Worm (Caenorhabditis elegans) whole organism, mixed stage, embryonic: ENCODE measurements around the gene C42D4.18.

ENCODE experiments used
- M03D4.4 ChIP-seq: sonication (generic microtip); optimal IDR thresholded peaks from 2 replicates; lab custom pipeline; 2017; ENCODE audit warnings: mild to moderate bottlenecking, missing genetic modification characterization, missing compliant biosample characterization
- bed-3 ChIP-seq: fragments of 200-800 bp; sonication (Bioruptor generic); optimal IDR thresholded peaks from 3 replicates; lab custom pipeline; 2018; ENCODE audit warnings: mild to moderate bottlenecking, missing genetic modification characterization, moderate library complexity, missing compliant biosample characterization
- blmp-1 ChIP-seq: fragments of 150-350 bp; optimal IDR thresholded peaks from 2 replicates; lab custom pipeline; 2014; ENCODE audit warnings: missing biosample characterization, missing genetic modification characterization
- ceh-39 ChIP-seq: fragments of 150-350 bp; optimal IDR thresholded peaks from 2 replicates; lab custom pipeline; 2014; ENCODE audit warnings: missing biosample characterization, missing genetic modification characterization
- ceh-43 ChIP-seq: fragments of 200-800 bp; sonication (Bioruptor generic); optimal IDR thresholded peaks from 2 replicates; lab custom pipeline; 2018; ENCODE audit warnings: mild to moderate bottlenecking, missing genetic modification characterization, moderate library complexity, missing compliant biosample characterization
- ceh-83 ChIP-seq: fragments of 200-800 bp; sonication (Bioruptor generic); optimal IDR thresholded peaks from 2 replicates; lab custom pipeline; 2018; ENCODE audit warnings: mild to moderate bottlenecking, missing genetic modification characterization, missing compliant biosample characterization
- ces-1 ChIP-seq: fragments of 150-350 bp; optimal IDR thresholded peaks from 2 replicates; lab custom pipeline; 2014; ENCODE audit warnings: missing biosample characterization, missing genetic modification reagents, missing genetic modification characterization
- drap-1 ChIP-seq: fragments of 200-800 bp; sonication (Bioruptor generic); optimal IDR thresholded peaks from 3 replicates; lab custom pipeline; 2018; ENCODE audit warnings: mild to moderate bottlenecking, missing genetic modification characterization, missing compliant biosample characterization
- elt-1 ChIP-seq: sonication (generic microtip); optimal IDR thresholded peaks from 2 replicates; lab custom pipeline; 2017; ENCODE audit warnings: missing genetic modification characterization, mild to moderate bottlenecking, missing compliant biosample characterization, antibody characterized with exemption, moderate library complexity, borderline replicate concordance; ENCODE audit not compliant: insufficient read depth
- elt-3 ChIP-seq: fragments of 150-350 bp; optimal IDR thresholded peaks from 2 replicates; lab custom pipeline; 2014; ENCODE audit warnings: missing biosample characterization, missing genetic modification characterization
- flh-1 ChIP-seq: fragments of 200-800 bp; sonication (Bioruptor generic); optimal IDR thresholded peaks from 2 replicates; lab custom pipeline; 2018; ENCODE audit warnings: mild to moderate bottlenecking, missing genetic modification characterization, moderate library complexity, missing compliant biosample characterization
- ham-2 ChIP-seq: fragments of 200-800 bp; sonication (Bioruptor generic); optimal IDR thresholded peaks from 2 replicates; lab custom pipeline; 2018; ENCODE audit warnings: mild to moderate bottlenecking, missing genetic modification characterization, missing compliant biosample characterization
- lin-32 ChIP-seq: fragments of 200-800 bp; sonication (Bioruptor generic); optimal IDR thresholded peaks from 2 replicates; lab custom pipeline; 2018; ENCODE audit warnings: mild to moderate bottlenecking, missing genetic modification characterization, missing compliant biosample characterization
- lsy-2 ChIP-seq: fragments of 150-350 bp; optimal IDR thresholded peaks from 2 replicates; lab custom pipeline; 2014; ENCODE audit warnings: missing biosample characterization, missing genetic modification characterization
- mab-5 ChIP-seq: fragments of 150-350 bp; optimal IDR thresholded peaks from 2 replicates; lab custom pipeline; 2014; ENCODE audit warnings: missing biosample characterization, missing genetic modification characterization
- mep-1 ChIP-seq: fragments of 150-350 bp; optimal IDR thresholded peaks from 2 replicates; lab custom pipeline; 2017; ENCODE audit warnings: missing biosample characterization, missing genetic modification reagents, missing genetic modification characterization, inconsistent platforms
- mls-2 ChIP-seq: sonication (generic microtip); optimal IDR thresholded peaks from 2 replicates; lab custom pipeline; 2016; ENCODE audit warnings: mild to moderate bottlenecking, missing genetic modification characterization, moderate library complexity, missing compliant biosample characterization
- nhr-12 ChIP-seq: fragments of 150-350 bp; optimal IDR thresholded peaks from 2 replicates; lab custom pipeline; 2014; ENCODE audit warnings: missing biosample characterization, missing genetic modification characterization
- nhr-237 ChIP-seq: fragments of 150-350 bp; optimal IDR thresholded peaks from 2 replicates; lab custom pipeline; 2014; ENCODE audit warnings: missing biosample characterization, missing genetic modification characterization
- nhr-28 ChIP-seq: fragments of 150-350 bp; optimal IDR thresholded peaks from 2 replicates; lab custom pipeline; 2014; ENCODE audit warnings: missing biosample characterization, missing genetic modification characterization
- pha-4 ChIP-seq: fragments of 150-350 bp; optimal IDR thresholded peaks from 2 replicates; lab custom pipeline; 2018; ENCODE audit warnings: missing biosample characterization, missing genetic modification reagents, missing genetic modification characterization
- sem-2 ChIP-seq: fragments of 200-800 bp; sonication (Bioruptor generic); optimal IDR thresholded peaks from 2 replicates; lab custom pipeline; 2018; ENCODE audit warnings: mild to moderate bottlenecking, missing genetic modification characterization, missing compliant biosample characterization
- snpc-4 ChIP-seq: fragments of 150-350 bp; optimal IDR thresholded peaks from 2 replicates; lab custom pipeline; 2014; ENCODE audit warnings: missing biosample characterization, missing genetic modification characterization
- sptf-1 ChIP-seq: sonication (generic microtip); optimal IDR thresholded peaks from 2 replicates; lab custom pipeline; 2017; ENCODE audit warnings: mild to moderate bottlenecking, missing genetic modification characterization, moderate library complexity, missing compliant biosample characterization
- tbx-8 ChIP-seq: fragments of 200-800 bp; sonication (Bioruptor generic); optimal IDR thresholded peaks from 2 replicates; lab custom pipeline; 2018; ENCODE audit warnings: mild to moderate bottlenecking, missing genetic modification characterization, moderate library complexity, missing compliant biosample characterization
- unc-120 ChIP-seq: sonication (generic microtip); optimal IDR thresholded peaks from 2 replicates; lab custom pipeline; 2017; ENCODE audit warnings: missing genetic modification characterization, missing compliant biosample characterization; ENCODE audit not compliant: poor library complexity, severe bottlenecking
- unc-39 ChIP-seq: fragments of 150-350 bp; optimal IDR thresholded peaks from 2 replicates; lab custom pipeline; 2014; ENCODE audit warnings: missing biosample characterization, missing genetic modification characterization
- zip-8 ChIP-seq: fragments of 150-350 bp; optimal IDR thresholded peaks from 2 replicates; lab custom pipeline; 2014; ENCODE audit warnings: missing biosample characterization, missing genetic modification characterization
- ztf-11 ChIP-seq: fragments of 150-350 bp; optimal IDR thresholded peaks from 2 replicates; lab custom pipeline; 2014; ENCODE audit warnings: missing biosample characterization, missing genetic modification characterization

C42D4.18 gene

DNA sequence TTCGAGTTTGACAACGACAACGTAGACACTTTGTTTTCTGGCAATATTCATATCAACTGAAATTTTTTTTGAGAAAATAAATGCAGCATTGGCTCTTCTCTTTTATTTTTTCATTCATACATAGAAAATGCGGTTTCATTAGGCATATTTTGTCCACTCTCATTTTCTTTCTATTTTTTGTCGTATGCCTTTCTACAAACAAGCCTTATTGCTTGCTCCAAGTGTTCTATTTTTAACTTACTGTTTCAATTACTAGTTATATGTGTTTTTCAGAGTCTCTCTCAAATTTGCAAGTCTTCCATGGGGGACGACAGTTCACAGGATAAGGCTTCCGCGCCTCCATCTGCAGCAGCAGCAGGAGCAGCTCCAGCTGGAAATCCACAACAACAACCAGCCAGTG lies 39.4 kb downstream of the C42D4.18 start, which contains the start of gene kcc-1:
kcc-1 (plus strand) TSS at position 301 of the 400 bp plus-strand sequence.
- TF ChIP-seq tbx-8, result no peak
- no peak for TF ChIP-seq bed-3
- no peak for TF ChIP-seq zip-8 (tag; lab: Kevin White, UChicago)
- no peak for TF ChIP-seq lin-32 (GFP tag; lab: Kevin White, UChicago)
- no peak for TF ChIP-seq flh-1 (GFP tag; lab: Kevin White, UChicago)
- no peak for TF ChIP-seq M03D4.4 (tag; lab: Kevin White, UChicago)
- TF ChIP-seq mls-2, result no peak
- TF ChIP-seq blmp-1 (tag; lab: Kevin White, UChicago), result no peak
- no peak for TF ChIP-seq pha-4 (tag; lab: Kevin White, UChicago)

ce11 chrIV:7208961-7209360 lies 42.4 kb downstream of the C42D4.18 start:
- TF ChIP-seq tbx-8, result no peak
- no peak for TF ChIP-seq flh-1 (GFP tag; lab: Kevin White, UChicago)
- TF ChIP-seq ceh-83, result no peak
- no peak for TF ChIP-seq drap-1 (GFP tag; lab: Kevin White, UChicago)
- TF ChIP-seq sptf-1, result no peak
- TF ChIP-seq lsy-2 (tag; lab: Kevin White, UChicago), result no peak
- no peak for TF ChIP-seq mab-5 (tag; lab: Kevin White, UChicago)
- TF ChIP-seq ceh-43 (GFP tag; lab: Kevin White, UChicago), result no peak
- no peak for TF ChIP-seq M03D4.4 (tag; lab: Kevin White, UChicago)
- no peak for TF ChIP-seq nhr-12 (tag; lab: Kevin White, UChicago)
- TF ChIP-seq elt-1 (tag; lab: Kevin White, UChicago), result no peak
- no peak for TF ChIP-seq pha-4 (tag; lab: Kevin White, UChicago)
- TF ChIP-seq nhr-28 (tag; lab: Kevin White, UChicago), result no peak
- TF ChIP-seq elt-3, result no peak

DNA sequence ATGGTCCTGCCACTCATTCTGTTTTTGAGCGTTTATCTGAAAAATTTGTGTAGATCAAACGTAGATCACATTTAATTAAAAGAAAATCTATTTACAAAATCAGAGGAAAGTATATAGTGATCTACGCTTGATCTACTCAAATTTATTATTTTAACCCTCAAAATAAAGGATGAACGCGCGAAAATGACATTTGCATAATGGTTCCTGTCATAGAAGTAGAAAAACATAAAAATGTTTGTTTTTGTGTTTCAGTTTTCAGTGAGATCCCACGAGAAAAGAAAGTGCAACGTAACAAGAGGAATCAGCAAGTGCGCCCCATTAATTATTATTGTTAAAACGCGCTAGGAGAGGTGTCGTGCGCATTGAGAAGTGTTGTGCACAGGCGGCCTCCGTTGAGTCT lies 44.7 kb downstream of the C42D4.18 start:
- TF ChIP-seq unc-120 (tag; lab: Kevin White, UChicago) (no peak), snpc-4 (tag; lab: Kevin White, UChicago) (no peak), ceh-39 (no peak), nhr-237 (no peak), M03D4.4 (tag; lab: Kevin White, UChicago) (no peak), ces-1 (GFP tag; lab: Kevin White, UChicago) (no peak), ceh-43 (GFP tag; lab: Kevin White, UChicago) (no peak), zip-8 (tag; lab: Kevin White, UChicago) (no peak), sem-2 (no peak), pha-4 (tag; lab: Kevin White, UChicago) (no peak), ham-2 (no peak), mls-2 (no peak), nhr-28 (tag; lab: Kevin White, UChicago) (no peak)

DNA sequence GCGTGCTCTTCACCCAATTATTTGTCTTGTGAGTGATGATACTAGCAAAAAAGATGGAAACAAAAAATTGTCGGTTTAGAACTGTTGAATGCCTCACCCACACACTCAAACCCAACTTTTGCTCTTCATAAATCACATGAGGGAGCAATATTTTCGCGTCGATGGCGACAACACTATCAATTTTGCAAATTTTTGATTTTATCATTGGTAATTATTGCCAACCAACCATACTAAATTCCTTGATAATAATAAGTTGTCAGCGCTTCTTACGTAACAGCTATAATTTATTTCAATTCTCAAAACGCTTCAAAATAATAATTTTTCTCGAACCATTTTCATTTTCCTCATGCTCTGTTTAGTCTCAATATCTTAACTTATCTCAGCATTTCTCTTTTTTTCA lies 46.2 kb downstream of the C42D4.18 start:
- TF ChIP-seq unc-39 (tag; lab: Kevin White, UChicago), result no peak
- no peak for TF ChIP-seq ceh-83

ce11 chrIV:7216210-7216609 lies 49.6 kb downstream of the C42D4.18 start:
- TF ChIP-seq nhr-28 (tag; lab: Kevin White, UChicago) (no peak), nhr-237 (no peak), ham-2 (no peak), mls-2 (no peak), ceh-83 (no peak), mep-1 (tag; lab: Kevin White, UChicago) (no peak), ztf-11 (tag; lab: Kevin White, UChicago) (no peak), bed-3 (no peak), mab-5 (tag; lab: Kevin White, UChicago) (no peak), ceh-43 (GFP tag; lab: Kevin White, UChicago) (no peak)
